Fruit fly (Drosophila melanogaster) whole organism, embryonic: ENCODE measurements around the gene JIL-1.
A peak's percentile ranks its signal among the peaks of the same experiment; 100 is the strongest.

Experiments
- Bgb ChIP-seq: fragments of 200-800 bp; sonication (Bioruptor generic); IDR thresholded peaks from 2 replicates; pipeline ENCODE4 v1.3.6; 2022; ENCODE audit warnings: missing biosample characterization, missing genetic modification characterization; ENCODE audit not compliant: partially characterized antibody
- CG13287 ChIP-seq: fragments of 200-800 bp; sonication (Bioruptor generic); IDR thresholded peaks from 2 replicates; pipeline ENCODE4 v1.3.6; 2022; ENCODE audit warnings: missing biosample characterization, missing genetic modification characterization; ENCODE audit not compliant: partially characterized antibody
- CG15479 ChIP-seq: fragments of 200-800 bp; sonication (Bioruptor generic); optimal IDR thresholded peaks from 3 replicates; lab custom pipeline; 2019; ENCODE audit warnings: missing biosample characterization, mild to moderate bottlenecking, missing genetic modification characterization, moderate library complexity
- CG15514 ChIP-seq: fragments of 200-800 bp; sonication (Bioruptor generic); optimal IDR thresholded peaks from 3 replicates; lab custom pipeline; 2017; ENCODE audit warnings: missing biosample characterization, missing genetic modification characterization, mild to moderate bottlenecking, moderate library complexity, missing genetic modification reagents
- CG16813 ChIP-seq: fragments of 200-800 bp; sonication (Bioruptor generic); IDR thresholded peaks from 3 replicates; pipeline ENCODE4 v1.3.6; 2022; ENCODE audit warnings: missing biosample characterization, missing genetic modification characterization; ENCODE audit not compliant: partially characterized antibody
- CG18599 ChIP-seq: fragments of 200-800 bp; sonication (Bioruptor generic); optimal IDR thresholded peaks from 3 replicates; lab custom pipeline; 2017; ENCODE audit warnings: missing biosample characterization, missing genetic modification characterization, mild to moderate bottlenecking, moderate library complexity, missing genetic modification reagents
- CG31441 ChIP-seq: fragments of 200-800 bp; sonication (Bioruptor generic); IDR thresholded peaks from 2 replicates; pipeline ENCODE4 v1.3.6; 2022; ENCODE audit warnings: missing biosample characterization, missing genetic modification characterization
- CG3847 ChIP-seq: fragments of 200-800 bp; sonication (Bioruptor generic); IDR thresholded peaks from 2 replicates; pipeline ENCODE4 v1.3.6; 2022; ENCODE audit warnings: missing biosample characterization, missing genetic modification characterization
- CG3995 ChIP-seq: fragments of 200-800 bp; sonication (Bioruptor generic); optimal IDR thresholded peaks from 3 replicates; lab custom pipeline; 2016; ENCODE audit warnings: missing biosample characterization, missing genetic modification characterization
- CG6654 ChIP-seq: fragments of 200-800 bp; sonication (Bioruptor generic); optimal IDR thresholded peaks from 2 replicates; lab custom pipeline; 2017; ENCODE audit warnings: missing biosample characterization, mild to moderate bottlenecking, missing genetic modification characterization
- CG7987 ChIP-seq: fragments of 200-800 bp; sonication (Bioruptor generic); optimal IDR thresholded peaks from 2 replicates; lab custom pipeline; 2018; ENCODE audit warnings: missing biosample characterization, mild to moderate bottlenecking, missing genetic modification characterization, moderate library complexity
- CTCF ChIP-seq: fragments of 200-800 bp; sonication (Bioruptor generic); optimal IDR thresholded peaks from 2 replicates; lab custom pipeline; 2017; ENCODE audit warnings: missing biosample characterization, mild to moderate bottlenecking, missing genetic modification characterization, moderate library complexity
- CkIIα-i1 ChIP-seq: fragments of 200-800 bp; sonication (Bioruptor generic); IDR thresholded peaks from 2 replicates; pipeline ENCODE4 v1.3.6; 2022; ENCODE audit warnings: missing biosample characterization, missing genetic modification characterization
- Drgx ChIP-seq: fragments of 200-800 bp; sonication (Bioruptor generic); IDR thresholded peaks from 2 replicates; pipeline ENCODE4 v1.3.6; 2022; ENCODE audit warnings: missing biosample characterization, missing genetic modification characterization
- Gsc ChIP-seq: fragments of 200-800 bp; sonication (Bioruptor generic); IDR thresholded peaks from 2 replicates; pipeline ENCODE4 v1.3.6; 2022; ENCODE audit warnings: missing biosample characterization, missing genetic modification characterization
- Jarid2 ChIP-seq: fragments of 200-800 bp; sonication (Bioruptor generic); optimal IDR thresholded peaks from 3 replicates; lab custom pipeline; 2017; ENCODE audit warnings: mild to moderate bottlenecking, missing biosample characterization, missing genetic modification reagents, missing genetic modification characterization
- Med ChIP-seq: fragments of 200-800 bp; sonication (Bioruptor generic); peaks from one replicate; lab custom pipeline; 2016; ENCODE audit warnings: missing biosample characterization, missing genetic modification characterization, mild to moderate bottlenecking, inconsistent platforms, moderate library complexity
- Sox102F ChIP-seq: fragments of 200-800 bp; sonication (Bioruptor generic); optimal IDR thresholded peaks from 2 replicates; lab custom pipeline; 2018; ENCODE audit warnings: missing biosample characterization, mild to moderate bottlenecking, missing genetic modification characterization, moderate library complexity
- ato ChIP-seq: fragments of 200-800 bp; sonication (Bioruptor generic); IDR thresholded peaks from 2 replicates; pipeline ENCODE4 v1.3.6; 2022; ENCODE audit warnings: missing biosample characterization, missing genetic modification characterization; ENCODE audit not compliant: partially characterized antibody
- bsh ChIP-seq, 2 experiments: fragments of 200-800 bp; sonication (Bioruptor generic); optimal IDR thresholded peaks; 2 replicates each; lab custom pipeline; 2017 to 2018; ENCODE audit warnings: mild to moderate bottlenecking in 2 of 2, missing biosample characterization in 2 of 2, missing genetic modification characterization in 2 of 2, moderate library complexity in 1 of 2
- caup ChIP-seq: fragments of 200-800 bp; sonication (Bioruptor generic); optimal IDR thresholded peaks from 3 replicates; lab custom pipeline; 2017; ENCODE audit warnings: missing biosample characterization, mild to moderate bottlenecking, missing genetic modification characterization, moderate library complexity; ENCODE audit not compliant: severe bottlenecking
- corto ChIP-seq: fragments of 200-800 bp; sonication (Bioruptor generic); optimal IDR thresholded peaks from 2 replicates; lab custom pipeline; 2016; ENCODE audit warnings: missing biosample characterization, mild to moderate bottlenecking, missing genetic modification characterization, moderate library complexity
- eve ChIP-seq, 2 experiments: fragments of >200 bp; optimal IDR thresholded peaks; 2 replicates each; lab custom pipeline; 2017; ENCODE audit warnings: missing biosample characterization in 2 of 2, missing genetic modification characterization in 2 of 2
- fru ChIP-seq: fragments of >200 bp; optimal IDR thresholded peaks from 2 replicates; lab custom pipeline; 2017
- gro ChIP-seq: fragments of 200-800 bp; sonication (Bioruptor generic); optimal IDR thresholded peaks from 2 replicates; lab custom pipeline; 2016; ENCODE audit warnings: missing biosample characterization, missing genetic modification characterization
- ken ChIP-seq: fragments of 200-800 bp; sonication (Bioruptor generic); IDR thresholded peaks from 3 replicates; pipeline ENCODE4 v1.3.6; 2022; ENCODE audit warnings: missing biosample characterization, missing genetic modification characterization
- pfk ChIP-seq: fragments of 200-800 bp; sonication (Bioruptor generic); optimal IDR thresholded peaks from 2 replicates; lab custom pipeline; 2018; ENCODE audit warnings: missing biosample characterization, mild to moderate bottlenecking, missing genetic modification characterization, moderate library complexity
- ro ChIP-seq: fragments of 200-800 bp; sonication (Bioruptor generic); IDR thresholded peaks from 2 replicates; pipeline ENCODE4 v1.3.6; 2022; ENCODE audit warnings: missing biosample characterization, missing genetic modification characterization
- sens ChIP-seq: fragments of 200-800 bp; sonication (Bioruptor generic); peaks from one replicate; lab custom pipeline; 2016; ENCODE audit warnings: missing biosample characterization, missing genetic modification characterization
- sqz ChIP-seq: fragments of 200-800 bp; sonication (Bioruptor generic); optimal IDR thresholded peaks from 3 replicates; lab custom pipeline; 2018; ENCODE audit warnings: missing biosample characterization, mild to moderate bottlenecking, missing genetic modification characterization
- tin ChIP-seq: fragments of 200-800 bp; sonication (Bioruptor generic); optimal IDR thresholded peaks from 3 replicates; lab custom pipeline; 2016; ENCODE audit warnings: missing biosample characterization, missing genetic modification characterization
- tna ChIP-seq: fragments of 200-800 bp; sonication (Bioruptor generic); IDR thresholded peaks from 2 replicates; pipeline ENCODE4 v1.3.6; 2022; ENCODE audit warnings: missing biosample characterization, missing genetic modification characterization; ENCODE audit not compliant: partially characterized antibody
- zfh1 ChIP-seq: fragments of 200-800 bp; sonication (Bioruptor generic); IDR thresholded peaks from 3 replicates; pipeline ENCODE4 v1.3.6; 2022; ENCODE audit warnings: missing biosample characterization, missing genetic modification characterization

The JIL-1 gene

DNA sequence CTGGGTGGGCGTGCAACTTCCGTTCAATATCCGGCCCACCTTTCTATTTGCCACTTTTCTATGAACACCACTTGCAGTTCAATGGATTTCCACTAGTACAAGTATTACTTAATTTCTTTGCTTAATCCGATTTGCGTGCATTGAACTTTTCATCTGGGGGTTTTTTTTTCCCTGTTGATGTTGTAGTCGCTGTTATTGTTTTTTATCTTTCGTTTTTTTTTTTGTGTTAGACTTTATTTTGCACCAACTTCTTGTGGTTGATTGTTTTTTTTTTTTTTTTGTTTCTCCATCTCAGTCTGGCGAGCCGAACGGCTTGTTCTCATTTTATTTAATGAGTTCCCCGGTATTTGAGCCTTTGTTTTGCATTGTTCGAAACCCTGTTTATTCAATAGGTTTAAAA lies 43.4 kb upstream of the JIL-1 start:
- TF ChIP-seq CTCF (GFP tag; lab: Kevin White, UChicago), result no peak
- TF ChIP-seq CkIIα-i1 (GFP tag; lab: Robert Waterston, UW), result no peak
- TF ChIP-seq fru, result no peak
- TF ChIP-seq bsh (GFP tag; optimal IDR thresholded peaks at IDR 0.05; lab: Kevin White, UChicago), result peak in 1 of 2 experiments; percentile 2
- peak in 1 of 2 experiments; percentile 62 for TF ChIP-seq eve (GFP tag; optimal IDR thresholded peaks at IDR 0.05; lab: Kevin White, UChicago)

- TF ChIP-seq CG13287 (GFP tag; lab: Robert Waterston, UW) (peak; percentile 31; the same call in 1 of the 2 replicates), tna (GFP tag; lab: Robert Waterston, UW) (peak; percentile 38; the same call in 1 of the 2 replicates), Jarid2 (peak; percentile 79), CTCF (GFP tag; lab: Kevin White, UChicago) (peak; percentile 77), Drgx (GFP tag; lab: Robert Waterston, UW) (0 out of 2 replicates have a peak, but pooled peaks have one; percentile 5), CG15514 (GFP tag; lab: Kevin White, UChicago) (peak; percentile 61), caup (peak; percentile 11), sqz (peak; percentile 37), CG15479 (GFP tag; lab: Kevin White, UChicago) (no peak), CG6654 (GFP tag; lab: Kevin White, UChicago) (no peak), gro (GFP tag; lab: Kevin White, UChicago) (peak; percentile 21), ken (GFP tag; lab: Robert Waterston, UW) (no peak), corto (GFP tag; lab: Kevin White, UChicago) (peak; percentile 0), CG7987 (GFP tag; lab: Kevin White, UChicago) (peak; percentile 1), ato (GFP tag; lab: Robert Waterston, UW) (peak; percentile 51; the same call in 1 of the 2 replicates), sens (peak; percentile 57), Bgb (GFP tag; lab: Robert Waterston, UW) (0 out of 2 replicates have a peak, but pooled peaks have one; percentile 17), Sox102F (no peak)
Measured at dm6 chr3L:11135846-11136245, 42.9 kb upstream of the JIL-1 start, which contains the start of gene IRSp53. Gene IRSp53, plus strand, starts transcription at chr3L:11136049.

DNA sequence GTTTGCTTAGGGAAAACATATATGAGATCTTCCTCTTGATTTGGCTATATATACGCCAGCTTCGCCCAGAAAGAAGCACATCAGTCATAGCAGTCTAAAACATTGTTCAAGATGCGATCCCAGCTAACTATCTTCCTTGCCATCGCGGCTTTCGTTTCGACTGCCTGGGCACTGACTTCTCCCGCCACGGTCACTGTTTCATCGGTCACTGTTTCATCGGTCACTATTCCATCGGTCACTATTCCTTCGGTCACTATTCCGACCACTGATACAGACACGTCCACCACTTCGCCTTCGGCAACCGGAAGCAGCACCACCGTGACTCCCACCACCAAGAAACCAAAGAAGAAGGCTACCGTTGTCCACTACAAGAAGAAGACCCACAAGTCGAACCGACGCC lies 41.9 kb upstream of the JIL-1 start, which contains the start of gene CG14143:
CG14143 (plus strand) TSS at position 102 of the 400 bp plus-strand sequence.
- TF ChIP-seq pfk, result peak; percentile 67
- TF ChIP-seq zfh1 (GFP tag; lab: Robert Waterston, UW), result 0 out of 3 replicates have a peak, but pooled peaks have one; percentile 44
- TF ChIP-seq ro (GFP tag; lab: Robert Waterston, UW), result 0 out of 2 replicates have a peak, but pooled peaks have one; percentile 18
- TF ChIP-seq Med, result peak; percentile 24
- 0 out of 3 replicates have a peak, but pooled peaks have one; percentile 14 for TF ChIP-seq CG16813 (GFP tag; lab: Robert Waterston, UW)
- peak; percentile 91 for TF ChIP-seq CG3995 (GFP tag; lab: Kevin White, UChicago)

- TF ChIP-seq pfk, result peak; percentile 54
- peak; percentile 80 for TF ChIP-seq CG3995 (GFP tag; lab: Kevin White, UChicago)
- TF ChIP-seq CG31441 (GFP tag; lab: Robert Waterston, UW), result 0 out of 2 replicates have a peak, but pooled peaks have one; percentile 35
Measured at dm6 chr3L:11132055-11132454, 39.1 kb upstream of the JIL-1 start, which contains the start of gene CG32074. Gene CG32074, minus strand, starts transcription at chr3L:11132322.

dm6 chr3L:11130535-11130934 lies 37.5 kb upstream of the JIL-1 start, which contains the start of gene nol:
Gene nol, plus strand, starts transcription at chr3L:11130835.
- TF ChIP-seq CG18599 (no peak), Gsc (GFP tag; lab: Robert Waterston, UW) (no peak), CG3847 (GFP tag; lab: Robert Waterston, UW) (no peak), tna (GFP tag; lab: Robert Waterston, UW) (no peak), tin (no peak)
- TF ChIP-seq, all 482 proteins: peak for 0
